Worm (Caenorhabditis elegans): ENCODE results near the gene nxf-2.

Gene nxf-2

DNA sequence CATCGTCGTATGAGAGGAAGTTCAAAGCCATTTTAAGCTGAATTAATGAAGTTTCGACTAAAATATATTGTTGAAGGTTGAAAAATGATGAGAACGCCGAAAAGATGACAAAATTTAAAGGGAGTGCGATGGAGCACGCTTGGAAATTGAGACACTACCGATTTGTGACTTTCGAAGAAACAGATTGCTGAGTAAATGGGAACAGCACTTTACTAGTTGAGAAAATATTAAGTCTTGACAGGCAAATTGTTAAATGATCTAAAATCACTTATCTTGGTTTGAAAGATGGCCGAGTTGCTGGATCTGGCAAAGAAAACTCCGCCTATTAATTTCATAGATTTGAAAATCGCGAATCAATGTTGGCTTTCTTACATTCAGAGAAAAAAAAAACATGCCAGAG lies 5.6 kb upstream of the nxf-2 start, which contains the start of gene rpoa-12 (continued):
- TF ChIP-seq Y53F4B.3 (GFP tag; IDR thresholded peaks at IDR 0.05) = no peak
- peak; percentile 17 for TF ChIP-seq K12H6.12 (tag; optimal IDR thresholded peaks at IDR 0.05)
- no peak for TF ChIP-seq F49E8.2 (tag; optimal IDR thresholded peaks at IDR 0.05; ENCODE audit: insufficient read depth)
- TF ChIP-seq ztf-25 (GFP tag; IDR thresholded peaks at IDR 0.05) = 0 out of 2 replicates have a peak, but pooled peaks have one; percentile 23
- TF ChIP-seq mcd-1 (GFP tag; IDR thresholded peaks at IDR 0.05) = peak; percentile 42; the same call in 1 of the 2 replicates
- no peak for TF ChIP-seq sptf-2 (GFP tag; optimal IDR thresholded peaks at IDR 0.05)
- TF ChIP-seq snpc-3.4 (tag; optimal IDR thresholded peaks at IDR 0.05) = no peak
- TF ChIP-seq nhr-90 (tag; optimal IDR thresholded peaks at IDR 0.05) = no peak
- TF ChIP-seq lin-40 (tag; optimal IDR thresholded peaks at IDR 0.05) = no peak
- TF ChIP-seq ztf-18 (tag; optimal IDR thresholded peaks at IDR 0.05) = peak; percentile 5
- no peak for TF ChIP-seq D2030.7 (GFP tag; IDR thresholded peaks at IDR 0.05)

DNA sequence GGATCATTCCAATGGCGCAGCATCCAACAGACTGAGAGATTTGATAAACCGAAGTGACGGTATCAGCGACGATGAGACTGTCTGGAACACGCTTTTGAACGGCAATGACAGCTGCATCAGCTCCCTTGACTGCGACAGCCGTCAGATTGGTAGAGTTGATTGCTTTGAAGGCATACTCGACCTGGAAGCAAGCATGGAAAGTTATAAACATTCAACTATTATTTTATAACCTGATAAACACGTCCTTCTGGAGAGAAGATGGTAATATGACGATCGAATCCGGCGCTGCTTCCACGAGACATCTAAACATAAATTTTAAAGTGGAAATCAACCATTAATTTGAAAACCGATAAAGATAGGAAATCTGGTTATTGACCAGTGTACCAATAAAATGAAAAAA lies 4.7 kb upstream of the nxf-2 start, which contains the start of gene pas-1:
Gene pas-1, minus strand, starts transcription at position 302 of the 400 bp plus-strand sequence.
- TF ChIP-seq F39B2.1 (GFP tag; IDR thresholded peaks at IDR 0.05) = 0 out of 2 replicates have a peak, but pooled peaks have one; percentile 18
- 0 out of 2 replicates have a peak, but pooled peaks have one; percentile 40 for TF ChIP-seq bed-1 (GFP tag; IDR thresholded peaks at IDR 0.05)
- 0 out of 2 replicates have a peak, but pooled peaks have one; percentile 24 for TF ChIP-seq hmg-1.2 (GFP tag; IDR thresholded peaks at IDR 0.05)
- TF ChIP-seq fkh-3 (tag; optimal IDR thresholded peaks at IDR 0.05) = no peak
- TF ChIP-seq atf-7 (tag; optimal IDR thresholded peaks at IDR 0.05) = no peak
- no peak for TF ChIP-seq nhr-90 (tag; optimal IDR thresholded peaks at IDR 0.05)
- 0 out of 2 replicates have a peak, but pooled peaks have one; percentile 19 for TF ChIP-seq ztf-25 (GFP tag; IDR thresholded peaks at IDR 0.05)
- peak; percentile 49 for TF ChIP-seq madf-6 (GFP tag; IDR thresholded peaks at IDR 0.05)
- no peak for TF ChIP-seq dpff-1 (tag; optimal IDR thresholded peaks at IDR 0.05)
- TF ChIP-seq die-1 (tag; optimal IDR thresholded peaks at IDR 0.05) = no peak
- no peak for TF ChIP-seq him-1 (tag; optimal IDR thresholded peaks at IDR 0.05)
- 0 out of 2 replicates have a peak, but pooled peaks have one; percentile 16 for TF ChIP-seq zfh-2 (GFP tag; conservative IDR thresholded peaks at IDR 0.05)
- TF ChIP-seq madf-3 (GFP tag; IDR thresholded peaks at IDR 0.05) = peak; percentile 74; the same call in 1 of the 2 replicates
- TF ChIP-seq madf-10 (tag; optimal IDR thresholded peaks at IDR 0.05) = no peak
- TF ChIP-seq lin-26 (GFP tag; IDR thresholded peaks at IDR 0.05) = peak; percentile 52; the same call in 1 of the 2 replicates
- TF ChIP-seq B0336.3 (GFP tag; IDR thresholded peaks at IDR 0.05) = 0 out of 2 replicates have a peak, but pooled peaks have one; percentile 46
- TF ChIP-seq F23B12.7 (tag; optimal IDR thresholded peaks at IDR 0.05; ENCODE audit: insufficient read depth) = no peak
- peak; percentile 18; the same call in 1 of the 2 replicates for TF ChIP-seq nfyb-1 (GFP tag; IDR thresholded peaks at IDR 0.05)
- TF ChIP-seq ccch-3 (GFP tag; optimal IDR thresholded peaks at IDR 0.05) = no peak
- TF ChIP-seq athp-1 (tag; optimal IDR thresholded peaks at IDR 0.05) = peak; percentile 17
- no peak for TF ChIP-seq somi-1 (GFP tag; optimal IDR thresholded peaks at IDR 0.05)
- TF ChIP-seq lsy-27 (tag; optimal IDR thresholded peaks at IDR 0.05; ENCODE audit: borderline replicate concordance, insufficient read depth) = no peak
- TF ChIP-seq mcd-1 (GFP tag; IDR thresholded peaks at IDR 0.05) = peak; percentile 37; the same call in 1 of the 2 replicates
- 0 out of 2 replicates have a peak, but pooled peaks have one; percentile 25 for TF ChIP-seq pbrm-1 (GFP tag; IDR thresholded peaks at IDR 0.05)
- peak; percentile 72; the same call in 1 of the 2 replicates for TF ChIP-seq ekl-4 (GFP tag; IDR thresholded peaks at IDR 0.05)
- 0 out of 2 replicates have a peak, but pooled peaks have one; percentile 30 for TF ChIP-seq hsf-1 (GFP tag; IDR thresholded peaks at IDR 0.05)
- TF ChIP-seq repo-1 (tag; optimal IDR thresholded peaks at IDR 0.05) = no peak
- no peak for TF ChIP-seq akir-1 (GFP tag; optimal IDR thresholded peaks at IDR 0.05)
- TF ChIP-seq sdz-38 (tag; optimal IDR thresholded peaks at IDR 0.05) = no peak
- peak; percentile 57 for TF ChIP-seq chd-7 (tag; optimal IDR thresholded peaks at IDR 0.05)
- no peak for TF ChIP-seq Y53F4B.3 (GFP tag; IDR thresholded peaks at IDR 0.05)
- TF ChIP-seq ztf-28 (GFP tag; IDR thresholded peaks at IDR 0.05) = no peak
- no peak for TF ChIP-seq T26A5.8 (tag; optimal IDR thresholded peaks at IDR 0.05)
- no peak for TF ChIP-seq ztf-26 (tag; optimal IDR thresholded peaks at IDR 0.05)
- TF ChIP-seq B0019.2 (GFP tag; conservative IDR thresholded peaks at IDR 0.05) = no peak
- peak; percentile 39; the same call in 1 of the 2 replicates for TF ChIP-seq Y53G8AR.9 (GFP tag; conservative IDR thresholded peaks at IDR 0.05)
